Worm (Caenorhabditis elegans) whole organism, mixed stage, embryonic: ENCODE data around the gene rad-54.L2.

Experiments
- blmp-1 ChIP-seq: fragments of 150-350 bp; optimal IDR thresholded peaks from 2 replicates; lab custom pipeline; 2014; ENCODE audit warnings: missing biosample characterization, missing genetic modification characterization
- ces-1 ChIP-seq: fragments of 150-350 bp; optimal IDR thresholded peaks from 2 replicates; lab custom pipeline; 2014; ENCODE audit warnings: missing biosample characterization, missing genetic modification reagents, missing genetic modification characterization
- cnd-1 ChIP-seq: fragments of 200-800 bp; sonication (Bioruptor generic); optimal IDR thresholded peaks from 2 replicates; lab custom pipeline; 2018; ENCODE audit warnings: mild to moderate bottlenecking, missing genetic modification characterization, missing compliant biosample characterization
- lin-13 ChIP-seq: fragments of 150-350 bp; optimal IDR thresholded peaks from 2 replicates; lab custom pipeline; 2014; ENCODE audit warnings: missing biosample characterization, missing genetic modification characterization
- lsy-2 ChIP-seq: fragments of 150-350 bp; optimal IDR thresholded peaks from 2 replicates; lab custom pipeline; 2014; ENCODE audit warnings: missing biosample characterization, missing genetic modification characterization
- nhr-237 ChIP-seq: fragments of 150-350 bp; optimal IDR thresholded peaks from 2 replicates; lab custom pipeline; 2014; ENCODE audit warnings: missing biosample characterization, missing genetic modification characterization
- nhr-28 ChIP-seq: fragments of 150-350 bp; optimal IDR thresholded peaks from 2 replicates; lab custom pipeline; 2014; ENCODE audit warnings: missing biosample characterization, missing genetic modification characterization
- nhr-76 ChIP-seq: sonication (generic microtip); optimal IDR thresholded peaks from 2 replicates; lab custom pipeline; 2017; ENCODE audit warnings: missing biosample characterization, missing genetic modification characterization
- tbx-8 ChIP-seq: fragments of 200-800 bp; sonication (Bioruptor generic); optimal IDR thresholded peaks from 2 replicates; lab custom pipeline; 2018; ENCODE audit warnings: mild to moderate bottlenecking, missing genetic modification characterization, moderate library complexity, missing compliant biosample characterization

- TF ChIP-seq blmp-1 (tag; lab: Kevin White, UChicago), result no peak
- no peak for TF ChIP-seq lin-13
- TF ChIP-seq cnd-1 (tag; lab: Kevin White, UChicago), result no peak
- no peak for TF ChIP-seq tbx-8 (GFP tag; lab: Kevin White, UChicago)
- TF ChIP-seq nhr-28 (tag; lab: Kevin White, UChicago), result no peak
- no peak for TF ChIP-seq ces-1 (GFP tag; lab: Kevin White, UChicago)
- no peak for TF ChIP-seq lsy-2 (tag; lab: Kevin White, UChicago)
- TF ChIP-seq nhr-237 (tag; lab: Kevin White, UChicago), result no peak
- no peak for TF ChIP-seq nhr-76 (tag; lab: Kevin White, UChicago)
These were observed 28.5 kb upstream of the rad-54.L2 start, which contains the start of gene C09G9.1 for ce11 chrIV:8865343-8865742.
